Comparison of ENCODE assay signal across 3 worm cellular contexts in genomic region chrII:8684824-8685223, ce11.
TF ChIP-seq lines count a peak whose summit lies in the region.

Gene hgap-2 (minus strand): TSS chrII:8684924.

TF ChIP-seq in whole organism, L2 larva, 48 proteins besides CTCF, POLR2A, EP300 and RAD21:
- TF ChIP-seq fos-1 (tag; optimal IDR thresholded peaks at IDR 0.05; lab: Kevin White, UChicago) (peak; percentile 53), nhr-10 (tag; optimal IDR thresholded peaks at IDR 0.05; lab: Kevin White, UChicago) (no peak)

TF ChIP-seq in whole organism, L3 larva, 47 proteins besides CTCF, POLR2A, EP300 and RAD21:
- TF ChIP-seq unc-39 (tag; optimal IDR thresholded peaks at IDR 0.05; lab: Kevin White, UChicago) (no peak), elt-1 (tag; optimal IDR thresholded peaks at IDR 0.05; lab: Kevin White, UChicago) (no peak), nhr-77 (tag; optimal IDR thresholded peaks at IDR 0.05; lab: Kevin White, UChicago) (no peak), skn-1 (tag; optimal IDR thresholded peaks at IDR 0.05; lab: Kevin White, UChicago) (no peak), pqm-1 (tag; optimal IDR thresholded peaks at IDR 0.05; lab: Kevin White, UChicago) (peak; percentile 19), ceh-28 (tag; optimal IDR thresholded peaks at IDR 0.05; lab: Kevin White, UChicago) (no peak), pha-4 (tag; optimal IDR thresholded peaks at IDR 0.05; lab: Kevin White, UChicago) (peak; percentile 4), nhr-28 (tag; optimal IDR thresholded peaks at IDR 0.05; lab: Kevin White, UChicago) (no peak), mml-1 (tag; optimal IDR thresholded peaks at IDR 0.05; lab: Kevin White, UChicago) (no peak), jun-1 (tag; optimal IDR thresholded peaks at IDR 0.05; lab: Kevin White, UChicago) (no peak), nhr-12 (tag; optimal IDR thresholded peaks at IDR 0.05; lab: Kevin White, UChicago) (no peak), fos-1 (tag; optimal IDR thresholded peaks at IDR 0.05; lab: Kevin White, UChicago) (no peak), ceh-82 (tag; optimal IDR thresholded peaks at IDR 0.05; lab: Kevin White, UChicago) (no peak)

TF ChIP-seq in whole organism, L4 larva, 104 proteins besides CTCF, POLR2A, EP300 and RAD21:
- no peak for TF ChIP-seq nhr-237 (tag; optimal IDR thresholded peaks at IDR 0.05; lab: Kevin White, UChicago)
- TF ChIP-seq nhr-6 (tag; optimal IDR thresholded peaks at IDR 0.05; lab: Kevin White, UChicago), result peak; percentile 25

Comparison
In these comparisons a context has a peak if more than half of its experiments do, and no peak if none do; other contexts are left out.
1. Of the 23 proteins assayed by ChIP-seq in both whole organism, L4 larva and whole organism, L2 larva: peak only in whole organism, L4 larva: nhr-6; only in whole organism, L2 larva: fos-1; in both: none; in neither: 21.